Fruit fly (Drosophila melanogaster): ENCODE measurements around the gene TTLL3B.

Gene TTLL3B

DNA sequence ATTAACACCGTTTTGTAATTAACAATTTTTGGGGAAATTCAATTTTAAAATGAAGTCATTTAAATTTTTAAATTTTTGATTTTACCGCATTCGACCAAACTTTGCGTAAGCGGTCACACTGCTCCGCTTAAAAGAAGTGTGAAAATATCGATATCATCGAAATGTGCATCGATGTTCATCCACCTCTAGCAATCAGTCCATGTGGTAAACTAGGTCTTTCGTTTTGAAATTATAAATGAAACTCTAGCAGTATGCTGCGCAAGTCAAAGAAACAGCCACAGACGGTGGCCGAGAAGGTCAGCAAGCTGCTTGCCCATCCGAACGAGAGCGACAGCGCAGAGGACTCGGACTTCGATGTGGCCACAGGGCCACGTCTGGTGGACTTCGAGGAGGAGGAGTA is 15.2 kb upstream of the TTLL3B start, which contains the start of gene Aatf (continued):
- no peak for TF ChIP-seq CG11696 (GFP tag; IDR thresholded peaks at IDR 0.05)
- TF ChIP-seq Poxn (GFP tag; IDR thresholded peaks at IDR 0.05): no peak
- TF ChIP-seq so (GFP tag; IDR thresholded peaks at IDR 0.05): no peak
- no peak for TF ChIP-seq maf-S (GFP tag; optimal IDR thresholded peaks at IDR 0.05)
- TF ChIP-seq ro (GFP tag; IDR thresholded peaks at IDR 0.05): no peak
- no peak for TF ChIP-seq CoRest (tag; optimal IDR thresholded peaks at IDR 0.05)
- TF ChIP-seq cato (GFP tag; optimal IDR thresholded peaks at IDR 0.05; ENCODE audit: borderline replicate concordance): no peak
- no peak for TF ChIP-seq CG6683 (GFP tag; optimal IDR thresholded peaks at IDR 0.05)
- peak; percentile 83 for TF ChIP-seq bbx (GFP tag; IDR thresholded peaks at IDR 0.05; ENCODE audit: partially characterized antibody)
- TF ChIP-seq gsb (GFP tag; IDR thresholded peaks at IDR 0.05): no peak
- TF ChIP-seq Doc3 (GFP tag; IDR thresholded peaks at IDR 0.05; ENCODE audit: partially characterized antibody): peak; percentile 74
- no peak for TF ChIP-seq CG11398 (GFP tag; optimal IDR thresholded peaks at IDR 0.05)
- peak; percentile 72 for TF ChIP-seq CG17186 (GFP tag; optimal IDR thresholded peaks at IDR 0.05)
- TF ChIP-seq btn (GFP tag; optimal IDR thresholded peaks at IDR 0.05): no peak
- no peak for TF ChIP-seq CG7357 (GFP tag; IDR thresholded peaks at IDR 0.05)
- TF ChIP-seq H2.0 (GFP tag; IDR thresholded peaks at IDR 0.05): no peak
- TF ChIP-seq aop (GFP tag; IDR thresholded peaks at IDR 0.05): no peak
- TF ChIP-seq bowl (GFP tag; IDR thresholded peaks at IDR 0.05): no peak
- TF ChIP-seq ems (GFP tag; optimal IDR thresholded peaks at IDR 0.05): peak; percentile 5
- no peak for TF ChIP-seq bab2 (GFP tag; optimal IDR thresholded peaks at IDR 0.05)
- TF ChIP-seq dm (GFP tag; optimal IDR thresholded peaks at IDR 0.05): peak; percentile 94
- peak; percentile 84 for TF ChIP-seq MBD-R2 (GFP tag; IDR thresholded peaks at IDR 0.05)
- TF ChIP-seq CG18476 (GFP tag; optimal IDR thresholded peaks at IDR 0.05): no peak
- no peak for TF ChIP-seq Sry-β (GFP tag; optimal IDR thresholded peaks at IDR 0.05)
- TF ChIP-seq mld (GFP tag; IDR thresholded peaks at IDR 0.05; ENCODE audit: partially characterized antibody): peak; percentile 60; the same call in 1 of the 3 replicates
- TF ChIP-seq NC2β (GFP tag; optimal IDR thresholded peaks at IDR 0.05): no peak
- peak; percentile 97 for TF ChIP-seq Sry-δ (GFP tag; optimal IDR thresholded peaks at IDR 0.05)
- no peak for TF ChIP-seq tgo (GFP tag; IDR thresholded peaks at IDR 0.05)
- no peak for TF ChIP-seq CG6254 (GFP tag; optimal IDR thresholded peaks at IDR 0.05)
- no peak for TF ChIP-seq Kr (GFP tag; optimal IDR thresholded peaks at IDR 0.05)
- TF ChIP-seq CG3726 (GFP tag; IDR thresholded peaks at IDR 0.05): no peak
- no peak for TF ChIP-seq Awh (GFP tag; IDR thresholded peaks at IDR 0.05)
- peak; percentile 71 for TF ChIP-seq CG15514 (GFP tag; optimal IDR thresholded peaks at IDR 0.05)
- TF ChIP-seq inv (GFP tag; IDR thresholded peaks at IDR 0.05; ENCODE audit: partially characterized antibody): peak; percentile 70
- peak; percentile 71; the same call in 2 of the 3 replicates for TF ChIP-seq CG7963 (GFP tag; IDR thresholded peaks at IDR 0.05; ENCODE audit: partially characterized antibody)
- TF ChIP-seq CG4707 (GFP tag; optimal IDR thresholded peaks at IDR 0.05): no peak
- TF ChIP-seq CG3163 (GFP tag; optimal IDR thresholded peaks at IDR 0.05): no peak
- no peak for TF ChIP-seq HLH54F (GFP tag; optimal IDR thresholded peaks at IDR 0.05)
- no peak for TF ChIP-seq Hr78 (GFP tag; optimal IDR thresholded peaks at IDR 0.05)
- no peak for TF ChIP-seq gcm (GFP tag; optimal IDR thresholded peaks at IDR 0.05)
- no peak for TF ChIP-seq eve (GFP tag; optimal IDR thresholded peaks at IDR 0.05)
- TF ChIP-seq H15 (GFP tag; IDR thresholded peaks at IDR 0.05): no peak
- TF ChIP-seq CG2116 (GFP tag; optimal IDR thresholded peaks at IDR 0.05): peak; percentile 81
- TF ChIP-seq CG10979 (tag; optimal IDR thresholded peaks at IDR 0.05): no peak
- no peak for TF ChIP-seq CG8388 (GFP tag; optimal IDR thresholded peaks at IDR 0.05)
- no peak for TF ChIP-seq sim (GFP tag; IDR thresholded peaks at IDR 0.05)
- no peak for TF ChIP-seq mam (GFP tag; optimal IDR thresholded peaks at IDR 0.05)
- TF ChIP-seq Med (GFP tag): peak; percentile 81
- TF ChIP-seq CG14965 (GFP tag; optimal IDR thresholded peaks at IDR 0.05; ENCODE audit: borderline replicate concordance): no peak
- TF ChIP-seq Eip74EF (GFP tag; optimal IDR thresholded peaks at IDR 0.05): no peak
- peak; percentile 88 for TF ChIP-seq CG34224 (GFP tag; IDR thresholded peaks at IDR 0.05; ENCODE audit: partially characterized antibody)
